Fruit fly (Drosophila melanogaster) whole organism, prepupa: ENCODE results near the gene zen2.

Experiments used
- Blimp-1 ChIP-seq: fragments of 200-800 bp; sonication (Bioruptor generic); optimal IDR thresholded peaks from 3 replicates; lab custom pipeline; 2017; ENCODE audit warnings: missing biosample characterization, missing genetic modification characterization, mild to moderate bottlenecking, moderate library complexity, missing genetic modification reagents
- CG10669 ChIP-seq: fragments of 200-800 bp; sonication (Bioruptor generic); optimal IDR thresholded peaks from 3 replicates; lab custom pipeline; 2018; ENCODE audit warnings: missing biosample characterization, mild to moderate bottlenecking, missing genetic modification characterization, moderate library complexity
- CG11294 ChIP-seq: fragments of 200-800 bp; sonication (Bioruptor generic); IDR thresholded peaks from 2 replicates; pipeline ENCODE4 v1.3.6; 2022; ENCODE audit warnings: missing biosample characterization, missing genetic modification characterization
- CG11762 ChIP-seq: fragments of 200-800 bp; sonication (Bioruptor generic); optimal IDR thresholded peaks from 3 replicates; lab custom pipeline; 2016; ENCODE audit warnings: missing biosample characterization, missing genetic modification characterization; ENCODE audit not compliant: insufficient read depth
- CG15336 ChIP-seq: fragments of 200-800 bp; sonication (Bioruptor generic); IDR thresholded peaks from 2 replicates; pipeline ENCODE4 v1.3.6; 2022; ENCODE audit warnings: missing biosample characterization, missing genetic modification characterization
- CG1621 ChIP-seq: fragments of 200-800 bp; sonication (Bioruptor generic); optimal IDR thresholded peaks from 3 replicates; lab custom pipeline; 2018; ENCODE audit warnings: missing biosample characterization, mild to moderate bottlenecking, missing genetic modification characterization
- CG16779 ChIP-seq: fragments of 200-800 bp; sonication (Bioruptor generic); optimal IDR thresholded peaks from 3 replicates; lab custom pipeline; 2017; ENCODE audit warnings: missing biosample characterization, mild to moderate bottlenecking, missing genetic modification characterization
- CG3032 ChIP-seq: fragments of 200-800 bp; optimal IDR thresholded peaks from 2 replicates; lab custom pipeline; 2019; ENCODE audit warnings: missing biosample characterization, mild to moderate bottlenecking, missing genetic modification characterization, moderate library complexity
- CG31627 ChIP-seq: fragments of 200-800 bp; sonication (Bioruptor generic); optimal IDR thresholded peaks from 3 replicates; lab custom pipeline; 2016; ENCODE audit warnings: missing biosample characterization, missing genetic modification characterization
- CG4318 ChIP-seq: fragments of 200-800 bp; sonication (Bioruptor generic); optimal IDR thresholded peaks from 3 replicates; lab custom pipeline; 2017; ENCODE audit warnings: missing biosample characterization, mild to moderate bottlenecking, missing genetic modification characterization
- CG6163 ChIP-seq: fragments of 200-800 bp; sonication (Bioruptor generic); IDR thresholded peaks from 3 replicates; pipeline ENCODE4 v1.3.6; 2022; ENCODE audit warnings: missing biosample characterization, missing genetic modification characterization
- CG6792 ChIP-seq: fragments of 200-800 bp; sonication (Bioruptor generic); optimal IDR thresholded peaks from 3 replicates; lab custom pipeline; 2016; ENCODE audit warnings: missing biosample characterization, missing genetic modification characterization
- CG6808 ChIP-seq: fragments of 200-800 bp; sonication (Bioruptor generic); optimal IDR thresholded peaks from 3 replicates; lab custom pipeline; 2017; ENCODE audit warnings: missing biosample characterization, missing genetic modification characterization, mild to moderate bottlenecking, moderate library complexity, missing genetic modification reagents
- CG6854 ChIP-seq: fragments of 200-800 bp; sonication (Bioruptor generic); optimal IDR thresholded peaks from 2 replicates; lab custom pipeline; 2017; ENCODE audit warnings: missing biosample characterization, mild to moderate bottlenecking, missing genetic modification characterization
- CG7368 ChIP-seq: fragments of 200-800 bp; sonication (Bioruptor generic); optimal IDR thresholded peaks from 3 replicates; lab custom pipeline; 2016; ENCODE audit warnings: missing biosample characterization, missing genetic modification characterization
- CG8119 ChIP-seq: fragments of 200-800 bp; sonication (Bioruptor generic); IDR thresholded peaks from 3 replicates; pipeline ENCODE4 v1.3.6; 2022; ENCODE audit warnings: missing biosample characterization, missing genetic modification characterization
- CG8319 ChIP-seq: fragments of 200-800 bp; sonication (Bioruptor generic); optimal IDR thresholded peaks from 3 replicates; lab custom pipeline; 2016; ENCODE audit warnings: missing biosample characterization, missing genetic modification characterization
- CG9139 ChIP-seq: fragments of 200-800 bp; sonication (Bioruptor generic); optimal IDR thresholded peaks from 3 replicates; lab custom pipeline; 2017; ENCODE audit warnings: missing biosample characterization, mild to moderate bottlenecking, missing genetic modification characterization
- Eip78C ChIP-seq: fragments of 200-800 bp; sonication (Bioruptor generic); peaks from one replicate; lab custom pipeline; 2016; ENCODE audit warnings: missing biosample characterization, missing genetic modification characterization
- Eip93F ChIP-seq: fragments of 200-800 bp; sonication (Bioruptor generic); optimal IDR thresholded peaks from 2 replicates; lab custom pipeline; 2016; ENCODE audit warnings: missing biosample characterization, mild to moderate bottlenecking, missing genetic modification characterization
- Ets96B ChIP-seq: fragments of 200-800 bp; optimal IDR thresholded peaks from 2 replicates; lab custom pipeline; 2019; ENCODE audit warnings: missing biosample characterization, mild to moderate bottlenecking, missing genetic modification characterization, moderate library complexity
- Gug ChIP-seq: fragments of 200-800 bp; sonication (Bioruptor generic); IDR thresholded peaks from 2 replicates; pipeline ENCODE4 v1.3.6; 2022; ENCODE audit warnings: missing biosample characterization, missing genetic modification characterization
- Hr38 ChIP-seq: sonication (Bioruptor generic); optimal IDR thresholded peaks from 2 replicates; lab custom pipeline; 2016; ENCODE audit warnings: missing biosample characterization, missing genetic modification characterization
- Hr39 ChIP-seq: fragments of 200-800 bp; sonication (Bioruptor generic); optimal IDR thresholded peaks from 2 replicates; lab custom pipeline; 2016; ENCODE audit warnings: missing biosample characterization, missing genetic modification characterization
- Hr4 ChIP-seq: fragments of 200-800 bp; sonication (Bioruptor generic); optimal IDR thresholded peaks from 3 replicates; lab custom pipeline; 2016; ENCODE audit warnings: missing biosample characterization, missing genetic modification characterization
- Lpt ChIP-seq: fragments of 200-800 bp; sonication (Bioruptor generic); optimal IDR thresholded peaks from 3 replicates; lab custom pipeline; 2016; ENCODE audit warnings: missing biosample characterization, missing genetic modification characterization
- Met ChIP-seq: fragments of 200-800 bp; sonication (Bioruptor generic); optimal IDR thresholded peaks from 3 replicates; lab custom pipeline; 2016; ENCODE audit warnings: missing biosample characterization, missing genetic modification characterization
- OdsH ChIP-seq: fragments of 200-800 bp; sonication (Bioruptor generic); optimal IDR thresholded peaks from 3 replicates; lab custom pipeline; 2016; ENCODE audit warnings: missing biosample characterization, missing genetic modification characterization
- Smox ChIP-seq: fragments of 200-800 bp; sonication (Bioruptor generic); optimal IDR thresholded peaks from 3 replicates; lab custom pipeline; 2016; ENCODE audit warnings: missing biosample characterization, missing genetic modification characterization
- Sox102F ChIP-seq: fragments of 200-800 bp; sonication (Bioruptor generic); optimal IDR thresholded peaks from 2 replicates; lab custom pipeline; 2016; ENCODE audit warnings: missing biosample characterization, mild to moderate bottlenecking, missing genetic modification characterization
- Sox14 ChIP-seq: fragments of 200-800 bp; sonication (Bioruptor generic); optimal IDR thresholded peaks from 3 replicates; lab custom pipeline; 2016; ENCODE audit warnings: missing biosample characterization, missing genetic modification characterization
- Sox15 ChIP-seq: fragments of 200-800 bp; sonication (Bioruptor generic); optimal IDR thresholded peaks from 3 replicates; lab custom pipeline; 2016; ENCODE audit warnings: missing biosample characterization, missing genetic modification characterization
- achi ChIP-seq: fragments of 200-800 bp; sonication (Bioruptor generic); optimal IDR thresholded peaks from 3 replicates; lab custom pipeline; 2016; ENCODE audit warnings: missing biosample characterization, missing genetic modification characterization
- acj6 ChIP-seq: fragments of 200-800 bp; sonication (Bioruptor generic); optimal IDR thresholded peaks from 3 replicates; lab custom pipeline; 2016; ENCODE audit warnings: missing biosample characterization, missing genetic modification characterization
- cyc ChIP-seq: fragments of 200-800 bp; sonication (Bioruptor generic); optimal IDR thresholded peaks from 3 replicates; lab custom pipeline; 2016; ENCODE audit warnings: missing biosample characterization, missing genetic modification characterization
- dac ChIP-seq: fragments of 200-800 bp; sonication (Bioruptor generic); optimal IDR thresholded peaks from 2 replicates; lab custom pipeline; 2017; ENCODE audit warnings: missing biosample characterization, mild to moderate bottlenecking, missing genetic modification characterization
- dsx ChIP-seq: fragments of 200-800 bp; optimal IDR thresholded peaks from 3 replicates; lab custom pipeline; 2019; ENCODE audit warnings: missing biosample characterization, mild to moderate bottlenecking, missing genetic modification characterization, moderate library complexity; ENCODE audit not compliant: poor library complexity, severe bottlenecking
- eg ChIP-seq: fragments of 200-800 bp; sonication (Bioruptor generic); IDR thresholded peaks from 3 replicates; pipeline ENCODE4 v1.3.6; 2022; ENCODE audit warnings: missing biosample characterization, missing genetic modification characterization
- fd59A ChIP-seq: fragments of 200-800 bp; sonication (Bioruptor generic); optimal IDR thresholded peaks from 2 replicates; lab custom pipeline; 2017; ENCODE audit warnings: missing biosample characterization, mild to moderate bottlenecking, missing genetic modification characterization, missing genetic modification reagents
- fd85E ChIP-seq: fragments of 200-800 bp; sonication (Bioruptor generic); optimal IDR thresholded peaks from 3 replicates; lab custom pipeline; 2016; ENCODE audit warnings: missing biosample characterization, missing genetic modification characterization
- fkh ChIP-seq: fragments of 200-800 bp; sonication (Bioruptor generic); optimal IDR thresholded peaks from 3 replicates; lab custom pipeline; 2017; ENCODE audit warnings: missing biosample characterization, mild to moderate bottlenecking, missing genetic modification characterization, moderate library complexity
- lz ChIP-seq: fragments of 200-800 bp; sonication (Bioruptor generic); optimal IDR thresholded peaks from 3 replicates; lab custom pipeline; 2016; ENCODE audit warnings: missing biosample characterization, missing genetic modification characterization
- net ChIP-seq: fragments of 200-800 bp; sonication (Bioruptor generic); optimal IDR thresholded peaks from 3 replicates; lab custom pipeline; 2016; ENCODE audit warnings: missing biosample characterization, missing genetic modification characterization
- pdm3 ChIP-seq: fragments of 200-800 bp; sonication (Bioruptor generic); optimal IDR thresholded peaks from 3 replicates; lab custom pipeline; 2016; ENCODE audit warnings: missing biosample characterization, missing genetic modification characterization
- salr ChIP-seq, 2 experiments: fragments of 200-800 bp; sonication (Bioruptor generic); optimal IDR thresholded peaks; 3 replicates each; lab custom pipeline; 2016 to 2018; ENCODE audit warnings: missing biosample characterization in 2 of 2, missing genetic modification characterization in 2 of 2, mild to moderate bottlenecking in 1 of 2
- spab ChIP-seq: fragments of 200-800 bp; sonication (Bioruptor generic); optimal IDR thresholded peaks from 2 replicates; lab custom pipeline; 2017; ENCODE audit warnings: missing biosample characterization, mild to moderate bottlenecking, missing genetic modification characterization, missing genetic modification reagents
- ss ChIP-seq, 2 experiments: fragments of 200-800 bp; sonication (Bioruptor generic); optimal IDR thresholded peaks; 2 replicates in 1 of 2; 3 replicates in 1 of 2; lab custom pipeline; 2017 to 2018; ENCODE audit warnings: mild to moderate bottlenecking in 2 of 2, missing biosample characterization in 2 of 2, missing genetic modification characterization in 2 of 2, moderate library complexity in 1 of 2
- svp ChIP-seq: fragments of 200-800 bp; sonication (Bioruptor generic); peaks from one replicate; lab custom pipeline; 2016; ENCODE audit warnings: missing biosample characterization, missing genetic modification characterization
- topi ChIP-seq: fragments of 200-800 bp; sonication (Bioruptor generic); optimal IDR thresholded peaks from 3 replicates; lab custom pipeline; 2016; ENCODE audit warnings: missing biosample characterization, missing genetic modification characterization
- vri ChIP-seq: fragments of 200-800 bp; sonication (Bioruptor generic); optimal IDR thresholded peaks from 3 replicates; lab custom pipeline; 2016; ENCODE audit warnings: missing biosample characterization, mild to moderate bottlenecking, missing genetic modification characterization

The zen2 gene

DNA sequence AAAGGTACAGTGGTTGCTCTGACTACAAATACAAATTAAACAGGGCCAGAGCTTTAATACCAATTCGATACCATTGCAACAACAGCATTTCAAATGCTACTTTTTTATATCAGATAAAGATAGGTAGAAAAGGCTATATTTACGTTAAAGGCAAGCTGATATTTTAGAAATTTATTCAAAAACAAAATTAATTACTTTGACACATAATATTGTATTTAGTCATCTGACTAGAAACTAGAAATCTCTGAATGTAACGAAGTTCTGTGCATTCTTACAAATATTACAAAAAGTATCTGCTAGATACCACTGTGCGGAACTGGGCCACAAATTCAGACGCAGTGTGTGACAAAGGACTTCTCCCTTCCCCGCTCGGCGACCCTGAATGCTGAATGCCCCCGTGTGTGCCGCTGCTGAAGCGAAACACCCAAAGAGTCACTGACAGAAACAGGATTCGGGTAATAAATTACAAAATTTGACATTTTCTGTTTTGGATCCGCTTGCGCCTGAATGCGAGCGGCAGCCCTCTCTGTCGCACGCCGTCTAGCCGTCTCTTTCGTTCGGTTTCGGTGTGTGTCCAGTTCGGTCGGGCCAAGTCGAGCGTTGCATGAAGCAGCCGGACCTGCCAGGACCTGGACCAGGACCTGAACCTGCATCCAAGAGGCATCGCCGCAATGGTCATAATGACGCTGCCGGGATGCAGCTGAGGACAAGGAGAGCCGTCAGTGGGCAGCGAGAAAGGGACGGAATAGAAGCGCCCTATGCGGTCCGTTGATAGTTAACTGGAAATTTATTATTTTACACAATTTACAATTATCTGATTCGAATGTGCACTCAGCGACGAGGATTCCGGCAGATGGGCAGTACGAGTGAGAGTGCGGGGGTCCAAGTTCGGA is 17.1 kb upstream of the zen2 start:
- TF ChIP-seq Ets96B (tag; lab: Kevin White, UChicago) = peak; percentile 50
- TF ChIP-seq CG3032 (tag; lab: Kevin White, UChicago) = peak; percentile 44
- TF ChIP-seq fkh (GFP tag; lab: Kevin White, UChicago) = no peak
- peak; percentile 30 for TF ChIP-seq acj6
- no peak for TF ChIP-seq CG9139 (GFP tag; lab: Kevin White, UChicago)
- peak; percentile 29 for TF ChIP-seq dsx
- TF ChIP-seq fd85E (GFP tag; lab: Kevin White, UChicago) = no peak
- TF ChIP-seq svp (GFP tag; lab: Kevin White, UChicago) = peak; percentile 78
- peak; percentile 36 for TF ChIP-seq pdm3 (GFP tag; lab: Kevin White, UChicago)
- TF ChIP-seq cyc (GFP tag; lab: Kevin White, UChicago) = peak; percentile 19
- TF ChIP-seq CG6854 (GFP tag; lab: Kevin White, UChicago) = no peak
- TF ChIP-seq Eip78C (GFP tag; lab: Kevin White, UChicago) = peak; percentile 89
- no peak for TF ChIP-seq CG11294 (GFP tag; lab: Robert Waterston, UW)
- no peak for TF ChIP-seq CG16779 (tag; lab: Kevin White, UChicago)
- no peak for TF ChIP-seq Hr38 (GFP tag; lab: Kevin White, UChicago)
- TF ChIP-seq CG1621 = no peak
- TF ChIP-seq Sox102F (GFP tag; lab: Kevin White, UChicago) = peak; percentile 43
- peak; percentile 46 for TF ChIP-seq achi (GFP tag; lab: Kevin White, UChicago)
- TF ChIP-seq CG15336 (GFP tag; lab: Robert Waterston, UW) = no peak
- TF ChIP-seq CG31627 (GFP tag; lab: Kevin White, UChicago) = peak; percentile 27
- peak; percentile 19 for TF ChIP-seq Smox (GFP tag; lab: Kevin White, UChicago)
- TF ChIP-seq Sox15 (GFP tag; lab: Kevin White, UChicago) = peak; percentile 31
- TF ChIP-seq Gug (GFP tag; lab: Robert Waterston, UW) = no peak
- TF ChIP-seq CG8119 (GFP tag; lab: Robert Waterston, UW) = no peak
- TF ChIP-seq Blimp-1 (GFP tag; lab: Kevin White, UChicago) = no peak
- TF ChIP-seq CG10669 (GFP tag; lab: Kevin White, UChicago) = peak; percentile 27
- peak; percentile 14 for TF ChIP-seq CG6792 (GFP tag; lab: Kevin White, UChicago)
- no peak for TF ChIP-seq dac (GFP tag; lab: Kevin White, UChicago)
- no peak for TF ChIP-seq Eip93F (GFP tag; lab: Kevin White, UChicago)
- peak; percentile 9 for TF ChIP-seq vri (GFP tag; lab: Kevin White, UChicago)
- TF ChIP-seq CG6808 = peak; percentile 66
- TF ChIP-seq OdsH (GFP tag; lab: Kevin White, UChicago) = peak; percentile 18
- TF ChIP-seq CG4318 (GFP tag; lab: Kevin White, UChicago) = no peak
- TF ChIP-seq Hr4 = no peak
- TF ChIP-seq fd59A (GFP tag; lab: Kevin White, UChicago) = peak; percentile 34
- TF ChIP-seq Met (GFP tag; lab: Kevin White, UChicago) = peak; percentile 53
- TF ChIP-seq Lpt (GFP tag; lab: Kevin White, UChicago) = no peak
- TF ChIP-seq eg (GFP tag; lab: Robert Waterston, UW) = no peak
- TF ChIP-seq topi (GFP tag; lab: Kevin White, UChicago) = peak; percentile 59
- TF ChIP-seq ss (GFP tag; optimal IDR thresholded peaks at IDR 0.05; lab: Kevin White, UChicago) = peak; percentile 40 to 56
- TF ChIP-seq CG8319 (GFP tag; lab: Kevin White, UChicago) = no peak
- no peak for TF ChIP-seq CG6163 (GFP tag; lab: Robert Waterston, UW)
- TF ChIP-seq Sox14 = peak; percentile 49
- TF ChIP-seq Hr39 (GFP tag; lab: Kevin White, UChicago) = peak; percentile 24
- no peak for TF ChIP-seq CG11762
- peak; percentile 5 for TF ChIP-seq net (GFP tag; lab: Kevin White, UChicago)
- no peak for TF ChIP-seq salr (GFP tag; optimal IDR thresholded peaks at IDR 0.05; lab: Kevin White, UChicago)
- no peak for TF ChIP-seq CG7368 (GFP tag; lab: Kevin White, UChicago)
- peak; percentile 38 for TF ChIP-seq spab
- peak; percentile 54 for TF ChIP-seq lz (GFP tag; lab: Kevin White, UChicago)
